Worm (Caenorhabditis elegans) whole organism, early embryonic: ENCODE data around the gene vgln-1.
"Not testable (repeated sequence)": the region's sequence is repeated elsewhere in the genome, so short reads cannot be mapped to it uniquely, and the experiment has no call there.

ENCODE experiments used
- B0310.2 ChIP-seq: sonication (generic microtip); optimal IDR thresholded peaks from 2 replicates; lab custom pipeline; 2016; ENCODE audit warnings: mild to moderate bottlenecking, missing genetic modification characterization, missing compliant biosample characterization
- F13C5.2 ChIP-seq: sonication (generic microtip); optimal IDR thresholded peaks from 2 replicates; lab custom pipeline; 2017; ENCODE audit warnings: mild to moderate bottlenecking, missing genetic modification characterization, inconsistent platforms, missing compliant biosample characterization
- aly-1 ChIP-seq: sonication (generic microtip); optimal IDR thresholded peaks from 2 replicates; lab custom pipeline; 2016; ENCODE audit warnings: missing genetic modification characterization, missing compliant biosample characterization
- ama-1 ChIP-seq: fragments of 150-350 bp; optimal IDR thresholded peaks from 2 replicates; lab custom pipeline; 2014
- ceh-13 ChIP-seq: fragments of 200-800 bp; sonication (Bioruptor generic); optimal IDR thresholded peaks from 2 replicates; lab custom pipeline; 2018; ENCODE audit warnings: mild to moderate bottlenecking, missing genetic modification characterization, missing compliant biosample characterization
- ceh-36 ChIP-seq: sonication (generic microtip); optimal IDR thresholded peaks from 2 replicates; lab custom pipeline; 2016; ENCODE audit warnings: missing genetic modification characterization, inconsistent platforms, missing compliant biosample characterization
- ets-7 ChIP-seq: sonication (generic microtip); optimal IDR thresholded peaks from 2 replicates; lab custom pipeline; 2016; ENCODE audit warnings: missing genotype, missing genetic modification characterization, missing compliant biosample characterization
- flt-1 ChIP-seq: fragments of 200-800 bp; sonication (Bioruptor generic); IDR thresholded peaks from 2 replicates; pipeline ENCODE4 v1.3.6; 2022; ENCODE audit warnings: missing genetic modification characterization, missing compliant biosample characterization
- hmbx-1 ChIP-seq: sonication (generic microtip); optimal IDR thresholded peaks from 2 replicates; lab custom pipeline; 2016; ENCODE audit warnings: mild to moderate bottlenecking, missing genetic modification characterization, missing compliant biosample characterization
- hmg-4 ChIP-seq: fragments of 200-800 bp; sonication (Bioruptor generic); optimal IDR thresholded peaks from 2 replicates; lab custom pipeline; 2018; ENCODE audit warnings: mild to moderate bottlenecking, missing genetic modification characterization, missing compliant biosample characterization
- hnd-1 ChIP-seq: sonication (generic microtip); optimal IDR thresholded peaks from 2 replicates; lab custom pipeline; 2016; ENCODE audit warnings: missing genetic modification characterization, missing compliant biosample characterization
- pes-1 ChIP-seq: fragments of 200-800 bp; sonication (Bioruptor generic); IDR thresholded peaks from 2 replicates; pipeline ENCODE4 v1.3.6; 2022; ENCODE audit warnings: missing genetic modification reagents, missing genetic modification characterization, missing compliant biosample characterization
- scrt-1 ChIP-seq: fragments of 200-800 bp; sonication (Bioruptor generic); IDR thresholded peaks from 2 replicates; pipeline ENCODE4 v1.3.6; 2022; ENCODE audit warnings: missing genetic modification characterization, missing compliant biosample characterization
- sea-1 ChIP-seq: fragments of 200-800 bp; sonication (Bioruptor generic); conservative IDR thresholded peaks from 2 replicates; pipeline ENCODE4 v1.3.6; 2022; ENCODE audit warnings: missing genetic modification characterization, missing compliant biosample characterization
- tbx-11 ChIP-seq: fragments of 200-800 bp; sonication (Bioruptor generic); IDR thresholded peaks from 2 replicates; pipeline ENCODE4 v1.3.6; 2022; ENCODE audit warnings: missing genetic modification characterization, missing compliant biosample characterization
- tbx-37 ChIP-seq: fragments of 200-800 bp; sonication (Bioruptor generic); conservative IDR thresholded peaks from 2 replicates; pipeline ENCODE4 v1.3.6; 2022; ENCODE audit warnings: missing genetic modification reagents, missing genetic modification characterization, missing compliant biosample characterization
- tra-4 ChIP-seq: sonication (generic microtip); optimal IDR thresholded peaks from 2 replicates; lab custom pipeline; 2017; ENCODE audit warnings: missing genetic modification characterization, missing compliant biosample characterization

The vgln-1 gene

ce11 chrII:9868698-9869097 lies 22.2 kb downstream of the vgln-1 start, which contains the start of gene old-1:
Gene old-1 (minus strand): TSS chrII:9868747.
- no peak for TF ChIP-seq hmg-4 (GFP tag; lab: Kevin White, UChicago)
- no peak for TF ChIP-seq ama-1 (lab: Kevin White, UChicago)
- no peak for TF ChIP-seq ceh-36 (tag; lab: Kevin White, UChicago)

DNA sequence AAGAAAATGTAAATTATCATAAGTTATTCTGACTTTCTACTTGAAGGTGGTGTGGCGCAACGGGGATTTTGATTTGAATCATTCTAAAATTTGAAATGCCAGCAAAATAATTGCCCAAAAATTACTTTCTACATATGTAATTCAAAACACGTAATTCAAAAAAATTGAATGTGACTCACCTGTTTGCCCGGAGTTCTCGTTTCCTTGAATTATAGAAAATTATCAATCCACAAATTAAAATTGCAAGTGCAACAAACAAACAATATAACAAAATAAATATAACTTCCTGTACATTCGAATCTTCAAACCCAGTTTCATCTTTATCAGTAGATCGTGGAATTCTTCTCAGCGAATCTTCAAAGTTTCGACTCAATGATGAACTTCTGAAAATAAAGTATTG lies 22.7 kb downstream of the vgln-1 start:
- TF ChIP-seq aly-1 (no peak), B0310.2 (tag; lab: Kevin White, UChicago) (no peak), tbx-37 (no peak), ceh-36 (tag; lab: Kevin White, UChicago) (no peak), ets-7 (no peak), tbx-11 (no peak), flt-1 (no peak), sea-1 (GFP tag; lab: Robert Waterston, UW) (no peak), hmg-4 (GFP tag; lab: Kevin White, UChicago) (no peak), scrt-1 (GFP tag; lab: Robert Waterston, UW) (no peak), ceh-13 (GFP tag; lab: Kevin White, UChicago) (no peak), tra-4 (tag; lab: Kevin White, UChicago) (no peak), hnd-1 (no peak), pes-1 (no peak)

ce11 chrII:9866378-9866777 lies 24.5 kb downstream of the vgln-1 start, which contains the start of gene chil-1:
Gene chil-1 (minus strand): TSS chrII:9866478.
- TF ChIP-seq sea-1 (GFP tag; lab: Robert Waterston, UW); tbx-11; F13C5.2 (tag; lab: Kevin White, UChicago): not testable (repeated sequence)

- TF ChIP-seq ets-7 (no peak), ceh-13 (GFP tag; lab: Kevin White, UChicago) (no peak)
Measured at ce11 chrII:9862147-9862546, 28.7 kb downstream of the vgln-1 start, which contains the start of gene C08H9.18. Gene C08H9.18 (minus strand): TSS chrII:9862247.

DNA sequence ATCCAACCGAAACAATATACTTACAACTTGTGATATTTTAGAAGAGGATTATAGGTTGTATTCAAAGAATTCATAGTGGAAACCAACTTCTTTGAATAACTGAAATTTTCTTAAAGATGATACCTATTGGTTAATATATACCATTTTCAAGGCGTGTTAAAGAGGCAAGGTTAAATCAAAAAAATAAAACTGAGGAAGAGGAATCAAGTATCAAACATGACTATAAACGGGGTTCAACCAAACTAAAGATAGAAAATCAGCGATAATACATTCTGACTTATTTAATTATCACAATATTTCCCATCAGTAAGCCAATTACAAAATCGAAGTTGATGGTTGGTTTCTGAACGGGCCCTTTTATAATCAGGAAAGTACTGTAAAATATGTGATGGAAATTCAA lies 29.5 kb downstream of the vgln-1 start, which contains the start of gene chil-3:
Gene chil-3, minus strand, starts transcription at position 101 of the 400 bp plus-strand sequence.
- TF ChIP-seq scrt-1 (GFP tag; lab: Robert Waterston, UW) (no peak), tra-4 (tag; lab: Kevin White, UChicago) (no peak), hmg-4 (GFP tag; lab: Kevin White, UChicago) (no peak)

ce11 chrII:9859575-9859974 lies 31.3 kb downstream of the vgln-1 start, which contains the start of gene chil-5:
Gene chil-5 (minus strand): TSS chrII:9859675.
- no peak for TF ChIP-seq hmbx-1 (tag; lab: Kevin White, UChicago)

ce11 chrII:9857791-9858190 lies 33.1 kb downstream of the vgln-1 start, which contains the start of gene chil-6:
Gene chil-6 (minus strand): TSS chrII:9857891.
- TF ChIP-seq hnd-1 (no peak), sea-1 (GFP tag; lab: Robert Waterston, UW) (no peak), F13C5.2 (tag; lab: Kevin White, UChicago) (no peak), tbx-11 (no peak), ceh-36 (tag; lab: Kevin White, UChicago) (no peak), scrt-1 (GFP tag; lab: Robert Waterston, UW) (no peak), aly-1 (no peak), hmbx-1 (tag; lab: Kevin White, UChicago) (no peak), pes-1 (no peak), tbx-37 (no peak), B0310.2 (tag; lab: Kevin White, UChicago) (no peak), flt-1 (no peak), tra-4 (tag; lab: Kevin White, UChicago) (no peak), hmg-4 (GFP tag; lab: Kevin White, UChicago) (no peak), ets-7 (no peak), ama-1 (lab: Kevin White, UChicago) (no peak)

ce11 chrII:9855620-9856019 lies 35.3 kb downstream of the vgln-1 start, which contains the start of gene chil-4:
Gene chil-4 (minus strand): TSS chrII:9855720.
- TF ChIP-seq tra-4 (tag; lab: Kevin White, UChicago), result no peak
- TF ChIP-seq F13C5.2 (tag; lab: Kevin White, UChicago), result no peak
- no peak for TF ChIP-seq pes-1
- TF ChIP-seq scrt-1 (GFP tag; lab: Robert Waterston, UW), result no peak
- no peak for TF ChIP-seq ama-1 (lab: Kevin White, UChicago)
- TF ChIP-seq ceh-36 (tag; lab: Kevin White, UChicago), result no peak

DNA sequence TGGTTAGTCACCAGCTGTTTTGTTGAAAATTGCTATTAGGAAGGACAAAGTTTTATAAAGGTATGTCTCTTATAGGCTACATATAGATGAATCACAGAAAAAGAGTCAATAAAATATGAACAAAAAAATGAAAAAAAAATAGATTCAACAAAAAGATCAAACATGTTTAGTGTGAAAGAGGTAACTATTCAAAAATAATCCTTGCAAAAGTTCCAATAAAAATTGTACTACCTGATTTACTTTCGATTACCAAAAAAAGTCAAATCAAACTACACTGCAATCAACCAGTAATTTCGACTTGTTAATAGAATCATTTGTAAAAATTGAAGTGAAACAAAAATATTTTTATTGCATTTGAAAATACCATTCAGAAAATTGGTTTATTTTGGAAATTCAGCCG lies 39.9 kb downstream of the vgln-1 start, which contains the start of gene ZK938.10:
Gene ZK938.10, minus strand, starts transcription at position 101 of the 400 bp plus-strand sequence.
- TF ChIP-seq hmbx-1 (tag; lab: Kevin White, UChicago) (no peak), ets-7 (no peak), tbx-11 (no peak)

- TF ChIP-seq ceh-13 (GFP tag; lab: Kevin White, UChicago), result no peak
- TF ChIP-seq flt-1, result no peak
- TF ChIP-seq hmbx-1 (tag; lab: Kevin White, UChicago), result no peak
- TF ChIP-seq tra-4 (tag; lab: Kevin White, UChicago), result no peak
- TF ChIP-seq tbx-37, result no peak
- TF ChIP-seq F13C5.2 (tag; lab: Kevin White, UChicago), result no peak
- TF ChIP-seq sea-1 (GFP tag; lab: Robert Waterston, UW), result no peak
- no peak for TF ChIP-seq aly-1
- no peak for TF ChIP-seq B0310.2 (tag; lab: Kevin White, UChicago)
- TF ChIP-seq hnd-1, result no peak
- TF ChIP-seq ceh-36 (tag; lab: Kevin White, UChicago), result no peak
- no peak for TF ChIP-seq tbx-11
- no peak for TF ChIP-seq scrt-1 (GFP tag; lab: Robert Waterston, UW)
- TF ChIP-seq ama-1 (lab: Kevin White, UChicago), result no peak
- TF ChIP-seq pes-1, result no peak
- TF ChIP-seq ets-7, result no peak
- TF ChIP-seq hmg-4 (GFP tag; lab: Kevin White, UChicago), result no peak
Measured at ce11 chrII:9849497-9849896, 41.4 kb downstream of the vgln-1 start, which contains the start of gene old-2. Gene old-2 (minus strand): TSS chrII:9849597.
